Fruit fly (Drosophila melanogaster): ENCODE measurements around the gene CG9288.

dm6 chr3R:13796607-13797246 is 17.3 kb downstream of the CG9288 start:
- TF ChIP-seq CG34367 (tag; optimal IDR thresholded peaks at IDR 0.05) (no peak), Ets98B (GFP tag; IDR thresholded peaks at IDR 0.05) (no peak), CG8159 (tag; optimal IDR thresholded peaks at IDR 0.05) (no peak), Snoo (tag; optimal IDR thresholded peaks at IDR 0.05) (no peak)

Measured in whole organism, pupa.